Worm (Caenorhabditis elegans): Measurements from ENCODE around the gene T20D4.12.

Gene T20D4.12

DNA sequence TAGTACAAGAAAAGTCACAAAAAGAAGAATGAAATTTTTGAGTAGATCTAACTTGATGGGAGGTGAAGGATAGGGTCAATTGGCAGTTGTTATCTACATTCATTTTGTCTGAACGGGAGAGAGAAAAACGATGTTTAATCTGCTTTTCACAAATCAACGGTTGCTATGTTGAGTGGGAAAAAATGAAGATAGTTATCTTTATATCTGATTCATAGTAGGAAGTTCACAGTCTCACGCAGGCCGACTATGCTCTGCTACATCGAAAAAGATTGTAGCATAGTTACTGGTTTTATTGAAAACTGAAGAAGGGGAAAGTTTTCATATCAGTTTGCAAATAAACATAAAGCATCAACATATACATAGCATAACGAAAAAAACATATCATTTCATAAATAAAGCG is 41.3 kb upstream of the T20D4.12 start:
- TF ChIP-seq fkh-3 (tag; optimal IDR thresholded peaks at IDR 0.05) (no peak), him-1 (tag; optimal IDR thresholded peaks at IDR 0.05) (no peak), F57A8.1 (GFP tag; optimal IDR thresholded peaks at IDR 0.05) (no peak), F37B4.10 (GFP tag; IDR thresholded peaks at IDR 0.05) (no peak), F22D6.2 (tag; optimal IDR thresholded peaks at IDR 0.05) (no peak), attf-5 (GFP tag; optimal IDR thresholded peaks at IDR 0.05) (no peak), ceh-27 (GFP tag; optimal IDR thresholded peaks at IDR 0.05) (no peak), die-1 (tag; optimal IDR thresholded peaks at IDR 0.05) (no peak), mcd-1 (GFP tag; IDR thresholded peaks at IDR 0.05) (no peak), ztf-25 (GFP tag; IDR thresholded peaks at IDR 0.05) (no peak), lir-1 (GFP tag; conservative IDR thresholded peaks at IDR 0.05) (no peak), atf-7 (tag; optimal IDR thresholded peaks at IDR 0.05) (no peak)

DNA sequence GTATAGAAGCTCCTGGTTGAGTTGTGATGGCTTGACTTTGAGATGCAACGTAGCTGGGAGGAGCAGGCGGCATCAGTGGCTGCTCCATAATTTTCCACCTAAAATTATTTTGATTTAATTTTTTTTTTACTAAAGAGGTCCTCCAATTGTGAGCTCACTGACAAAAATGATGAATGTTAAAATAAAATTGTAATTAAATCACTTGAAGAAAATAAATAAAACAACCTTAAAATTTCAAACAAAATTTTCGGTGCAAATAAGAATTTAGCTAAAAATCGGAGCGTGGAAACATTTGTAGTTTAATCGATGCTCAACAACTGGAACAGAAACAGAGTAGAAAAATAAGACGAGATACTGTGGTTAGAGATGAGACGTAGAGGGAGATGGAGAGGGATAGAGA is 39.8 kb upstream of the T20D4.12 start, which contains the start of gene scrm-3:
Gene scrm-3, minus strand, starts transcription at position 101 of the 400 bp plus-strand sequence.
- TF ChIP-seq hlh-26 (GFP tag; conservative IDR thresholded peaks at IDR 0.05) (no peak), lin-54 (GFP tag; optimal IDR thresholded peaks at IDR 0.05) (no peak), zfh-2 (GFP tag; conservative IDR thresholded peaks at IDR 0.05) (no peak), hmg-1.2 (GFP tag; IDR thresholded peaks at IDR 0.05) (peak; percentile 37; the same call in 1 of the 2 replicates)

DNA sequence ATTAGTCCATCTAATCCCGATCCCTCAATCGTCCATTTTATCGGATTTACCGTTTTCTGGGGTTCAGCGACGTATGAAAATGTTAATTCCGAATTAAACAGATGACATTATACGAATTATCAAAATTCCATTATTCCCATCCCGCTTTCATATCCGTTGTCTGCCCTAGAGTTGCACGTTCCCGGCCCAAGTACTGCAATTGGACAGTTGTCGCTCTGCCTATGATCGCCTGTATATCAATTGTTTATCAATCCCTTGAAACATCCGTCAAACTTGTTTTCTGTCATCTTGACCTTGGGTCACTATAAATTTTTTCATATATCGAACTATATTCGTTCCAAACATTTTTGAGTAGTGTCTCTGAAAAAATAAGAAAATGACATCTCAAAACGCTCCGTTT is 38.6 kb upstream of the T20D4.12 start, which contains the start of gene C04E12.5:
Gene C04E12.5, plus strand, starts transcription at position 301 of the 400 bp plus-strand sequence.
- TF ChIP-seq die-1 (tag; optimal IDR thresholded peaks at IDR 0.05) (no peak), hlh-26 (GFP tag; conservative IDR thresholded peaks at IDR 0.05) (no peak), unc-62 (GFP tag; optimal IDR thresholded peaks at IDR 0.05) (no peak)

DNA sequence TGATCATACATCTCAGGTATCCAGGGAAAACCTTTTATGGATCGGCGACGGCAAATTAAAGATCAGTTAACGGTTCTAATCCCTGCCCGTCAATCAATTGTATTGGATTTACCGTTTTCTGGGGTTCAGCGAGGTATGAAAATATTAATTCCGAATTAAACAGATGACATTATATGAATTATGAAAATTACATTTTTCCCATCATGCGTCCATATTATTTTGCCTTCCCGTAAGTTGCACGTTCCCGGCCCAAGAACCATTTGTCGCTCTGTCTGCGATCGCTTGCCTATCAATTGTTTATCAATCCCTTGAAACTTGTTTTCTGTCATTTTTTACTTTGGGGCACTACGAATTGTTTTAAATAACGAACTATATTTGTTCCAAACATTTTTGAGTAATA is 35.2 kb upstream of the T20D4.12 start:
- TF ChIP-seq attf-3 (GFP tag; conservative IDR thresholded peaks at IDR 0.05) (no peak), K12H6.12 (tag; optimal IDR thresholded peaks at IDR 0.05) (no peak), ceh-79 (tag; optimal IDR thresholded peaks at IDR 0.05) (no peak), egl-18 (GFP tag; IDR thresholded peaks at IDR 0.05) (no peak), unc-130 (GFP tag; optimal IDR thresholded peaks at IDR 0.05) (no peak), lir-1 (GFP tag; conservative IDR thresholded peaks at IDR 0.05) (no peak), ZK185.1 (tag; optimal IDR thresholded peaks at IDR 0.05; ENCODE audit: poor library complexity, severe bottlenecking) (no peak), lin-26 (GFP tag; IDR thresholded peaks at IDR 0.05) (no peak), nfyb-1 (GFP tag; IDR thresholded peaks at IDR 0.05) (no peak), nhr-27 (tag; optimal IDR thresholded peaks at IDR 0.05) (no peak), mcd-1 (GFP tag; IDR thresholded peaks at IDR 0.05) (no peak), F55B11.4 (tag; optimal IDR thresholded peaks at IDR 0.05; ENCODE audit: borderline replicate concordance, insufficient read depth) (no peak), somi-1 (GFP tag; optimal IDR thresholded peaks at IDR 0.05) (no peak), B0336.3 (GFP tag; IDR thresholded peaks at IDR 0.05) (no peak), mes-4 (tag; optimal IDR thresholded peaks at IDR 0.05) (no peak), F57A8.1 (GFP tag; optimal IDR thresholded peaks at IDR 0.05) (no peak), fkh-3 (tag; optimal IDR thresholded peaks at IDR 0.05) (no peak), athp-1 (tag; optimal IDR thresholded peaks at IDR 0.05) (no peak), nfya-2 (GFP tag; IDR thresholded peaks at IDR 0.05) (no peak)

DNA sequence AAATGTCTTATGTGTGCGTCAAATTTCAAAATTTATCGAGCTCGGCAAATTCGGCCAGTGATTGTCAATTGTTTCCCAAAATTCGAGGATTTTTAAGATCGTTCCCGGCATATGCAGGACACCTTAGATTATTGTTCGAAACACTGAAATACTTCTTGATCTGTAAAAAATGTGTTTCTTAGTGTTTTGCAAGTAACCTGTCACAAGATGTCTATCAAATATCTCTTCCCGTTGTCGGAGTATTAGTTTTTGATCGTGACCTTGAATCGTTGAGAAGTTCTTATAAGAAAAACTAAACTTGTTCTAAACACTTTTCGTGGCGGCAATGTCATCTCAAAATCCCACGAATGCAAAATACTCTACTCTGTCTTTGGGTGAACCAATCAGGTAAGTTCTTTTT is 34.4 kb upstream of the T20D4.12 start, which contains the start of gene C04E12.4:
Gene C04E12.4, plus strand, starts transcription at position 301 of the 400 bp plus-strand sequence.
- TF ChIP-seq attf-5 (GFP tag; optimal IDR thresholded peaks at IDR 0.05) (no peak), Y53G8AR.9 (GFP tag; conservative IDR thresholded peaks at IDR 0.05) (no peak), akir-1 (GFP tag; optimal IDR thresholded peaks at IDR 0.05) (no peak), ztf-18 (tag; optimal IDR thresholded peaks at IDR 0.05) (no peak), lin-35 (GFP tag; optimal IDR thresholded peaks at IDR 0.05) (no peak), madf-10 (tag; optimal IDR thresholded peaks at IDR 0.05) (no peak), dpl-1 (GFP tag; optimal IDR thresholded peaks at IDR 0.05) (no peak), F23B12.7 (tag; optimal IDR thresholded peaks at IDR 0.05; ENCODE audit: insufficient read depth) (no peak), lag-1 (GFP tag; IDR thresholded peaks at IDR 0.05) (no peak), lir-1 (GFP tag; conservative IDR thresholded peaks at IDR 0.05) (no peak), pha-4 (tag; optimal IDR thresholded peaks at IDR 0.05) (no peak), sdz-38 (tag; optimal IDR thresholded peaks at IDR 0.05) (no peak), lin-54 (GFP tag; optimal IDR thresholded peaks at IDR 0.05) (no peak), T07F8.4 (tag; optimal IDR thresholded peaks at IDR 0.05) (no peak), dpff-1 (tag; optimal IDR thresholded peaks at IDR 0.05) (no peak)
